Fruit fly (Drosophila melanogaster) whole organism, prepupa: ENCODE measurements around the gene CG17242.

Source experiments
- CG1621 ChIP-seq: fragments of 200-800 bp; sonication (Bioruptor generic); optimal IDR thresholded peaks from 3 replicates; lab custom pipeline; 2018; ENCODE audit warnings: missing biosample characterization, mild to moderate bottlenecking, missing genetic modification characterization
- CG16779 ChIP-seq: fragments of 200-800 bp; sonication (Bioruptor generic); optimal IDR thresholded peaks from 3 replicates; lab custom pipeline; 2017; ENCODE audit warnings: missing biosample characterization, mild to moderate bottlenecking, missing genetic modification characterization
- CG32006 ChIP-seq: fragments of 200-800 bp; sonication (Bioruptor generic); optimal IDR thresholded peaks from 3 replicates; lab custom pipeline; 2017; ENCODE audit warnings: missing biosample characterization, mild to moderate bottlenecking, missing genetic modification characterization
- CG3919 ChIP-seq: fragments of 200-800 bp; sonication (Bioruptor generic); optimal IDR thresholded peaks from 3 replicates; lab custom pipeline; 2016; ENCODE audit warnings: missing biosample characterization, missing genetic modification characterization
- CG4318 ChIP-seq: fragments of 200-800 bp; sonication (Bioruptor generic); optimal IDR thresholded peaks from 3 replicates; lab custom pipeline; 2017; ENCODE audit warnings: missing biosample characterization, mild to moderate bottlenecking, missing genetic modification characterization
- CG6163 ChIP-seq: fragments of 200-800 bp; sonication (Bioruptor generic); IDR thresholded peaks from 3 replicates; pipeline ENCODE4 v1.3.6; 2022; ENCODE audit warnings: missing biosample characterization, missing genetic modification characterization
- CG6792 ChIP-seq: fragments of 200-800 bp; sonication (Bioruptor generic); optimal IDR thresholded peaks from 3 replicates; lab custom pipeline; 2016; ENCODE audit warnings: missing biosample characterization, missing genetic modification characterization
- CG6808 ChIP-seq: fragments of 200-800 bp; sonication (Bioruptor generic); optimal IDR thresholded peaks from 3 replicates; lab custom pipeline; 2017; ENCODE audit warnings: missing biosample characterization, missing genetic modification characterization, mild to moderate bottlenecking, moderate library complexity, missing genetic modification reagents
- CG7368 ChIP-seq: fragments of 200-800 bp; sonication (Bioruptor generic); optimal IDR thresholded peaks from 3 replicates; lab custom pipeline; 2016; ENCODE audit warnings: missing biosample characterization, missing genetic modification characterization
- Eip78C ChIP-seq: fragments of 200-800 bp; sonication (Bioruptor generic); peaks from one replicate; lab custom pipeline; 2016; ENCODE audit warnings: missing biosample characterization, missing genetic modification characterization
- Eip93F ChIP-seq: fragments of 200-800 bp; sonication (Bioruptor generic); optimal IDR thresholded peaks from 2 replicates; lab custom pipeline; 2016; ENCODE audit warnings: missing biosample characterization, mild to moderate bottlenecking, missing genetic modification characterization
- Ets21C ChIP-seq: fragments of 200-800 bp; sonication (Bioruptor generic); optimal IDR thresholded peaks from 3 replicates; lab custom pipeline; 2016; ENCODE audit warnings: missing biosample characterization, missing genetic modification characterization
- Hr39 ChIP-seq: fragments of 200-800 bp; sonication (Bioruptor generic); optimal IDR thresholded peaks from 2 replicates; lab custom pipeline; 2016; ENCODE audit warnings: missing biosample characterization, missing genetic modification characterization
- Hr4 ChIP-seq: fragments of 200-800 bp; sonication (Bioruptor generic); optimal IDR thresholded peaks from 3 replicates; lab custom pipeline; 2016; ENCODE audit warnings: missing biosample characterization, missing genetic modification characterization
- Lpt ChIP-seq: fragments of 200-800 bp; sonication (Bioruptor generic); optimal IDR thresholded peaks from 3 replicates; lab custom pipeline; 2016; ENCODE audit warnings: missing biosample characterization, missing genetic modification characterization
- Sox102F ChIP-seq: fragments of 200-800 bp; sonication (Bioruptor generic); optimal IDR thresholded peaks from 2 replicates; lab custom pipeline; 2016; ENCODE audit warnings: missing biosample characterization, mild to moderate bottlenecking, missing genetic modification characterization
- acj6 ChIP-seq: fragments of 200-800 bp; sonication (Bioruptor generic); optimal IDR thresholded peaks from 3 replicates; lab custom pipeline; 2016; ENCODE audit warnings: missing biosample characterization, missing genetic modification characterization
- dac ChIP-seq: fragments of 200-800 bp; sonication (Bioruptor generic); optimal IDR thresholded peaks from 2 replicates; lab custom pipeline; 2017; ENCODE audit warnings: missing biosample characterization, mild to moderate bottlenecking, missing genetic modification characterization
- dsx ChIP-seq: fragments of 200-800 bp; optimal IDR thresholded peaks from 3 replicates; lab custom pipeline; 2019; ENCODE audit warnings: missing biosample characterization, mild to moderate bottlenecking, missing genetic modification characterization, moderate library complexity; ENCODE audit not compliant: poor library complexity, severe bottlenecking
- eg ChIP-seq: fragments of 200-800 bp; sonication (Bioruptor generic); IDR thresholded peaks from 3 replicates; pipeline ENCODE4 v1.3.6; 2022; ENCODE audit warnings: missing biosample characterization, missing genetic modification characterization
- esn ChIP-seq: fragments of 200-800 bp; sonication (Bioruptor generic); optimal IDR thresholded peaks from 2 replicates; lab custom pipeline; 2016; ENCODE audit warnings: missing biosample characterization, mild to moderate bottlenecking, missing genetic modification characterization, moderate library complexity
- fkh ChIP-seq: fragments of 200-800 bp; sonication (Bioruptor generic); optimal IDR thresholded peaks from 3 replicates; lab custom pipeline; 2017; ENCODE audit warnings: missing biosample characterization, mild to moderate bottlenecking, missing genetic modification characterization, moderate library complexity
- pdm3 ChIP-seq: fragments of 200-800 bp; sonication (Bioruptor generic); optimal IDR thresholded peaks from 3 replicates; lab custom pipeline; 2016; ENCODE audit warnings: missing biosample characterization, missing genetic modification characterization
- ss ChIP-seq, 2 experiments: fragments of 200-800 bp; sonication (Bioruptor generic); optimal IDR thresholded peaks; 2 replicates in 1 of 2; 3 replicates in 1 of 2; lab custom pipeline; 2017 to 2018; ENCODE audit warnings: mild to moderate bottlenecking in 2 of 2, missing biosample characterization in 2 of 2, missing genetic modification characterization in 2 of 2, moderate library complexity in 1 of 2
- svp ChIP-seq: fragments of 200-800 bp; sonication (Bioruptor generic); peaks from one replicate; lab custom pipeline; 2016; ENCODE audit warnings: missing biosample characterization, missing genetic modification characterization
- vri ChIP-seq: fragments of 200-800 bp; sonication (Bioruptor generic); optimal IDR thresholded peaks from 3 replicates; lab custom pipeline; 2016; ENCODE audit warnings: missing biosample characterization, mild to moderate bottlenecking, missing genetic modification characterization

The CG17242 gene

DNA sequence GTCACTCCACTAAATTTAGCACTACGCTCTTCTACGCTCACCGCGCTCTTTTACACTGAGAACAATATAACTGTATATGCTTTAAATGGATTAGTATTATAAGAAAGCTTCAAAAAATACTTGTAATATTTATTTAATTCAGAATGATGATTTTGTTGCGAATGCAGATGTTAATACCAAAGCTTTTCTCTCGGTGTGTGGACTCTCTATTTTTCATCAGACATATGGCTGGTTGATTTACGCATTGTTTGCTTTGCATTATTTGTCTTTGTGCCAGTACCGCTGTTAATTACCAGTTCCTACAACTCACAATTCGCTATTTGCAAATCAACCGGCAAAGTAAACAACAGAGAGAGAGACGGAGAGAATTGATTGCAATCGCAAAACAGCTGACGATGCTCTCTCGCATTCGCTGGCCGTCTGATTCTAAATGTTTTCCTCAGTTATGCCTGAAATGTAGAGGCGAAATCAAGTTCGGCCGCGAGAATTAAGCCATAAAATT, 47.2 kb downstream of the CG17242 start (continued):
- peak; percentile 98 for TF ChIP-seq CG6808 (GFP tag; lab: Kevin White, UChicago)
- peak; percentile 96 for TF ChIP-seq CG4318 (GFP tag; lab: Kevin White, UChicago)
- peak; percentile 97 for TF ChIP-seq Hr39 (GFP tag; lab: Kevin White, UChicago)
- peak; percentile 98 for TF ChIP-seq Lpt (GFP tag; lab: Kevin White, UChicago)
- peak; percentile 98 for TF ChIP-seq svp (GFP tag; lab: Kevin White, UChicago)
- peak; percentile 99 for TF ChIP-seq CG32006
- peak; percentile 100 for TF ChIP-seq Eip78C (GFP tag; lab: Kevin White, UChicago)
- TF ChIP-seq Ets21C (GFP tag; lab: Kevin White, UChicago): peak; percentile 95
- peak; percentile 99 for TF ChIP-seq pdm3 (GFP tag; lab: Kevin White, UChicago)
- peak; percentile 100 for TF ChIP-seq eg
- peak; percentile 99 for TF ChIP-seq Sox102F (GFP tag; lab: Kevin White, UChicago)
- TF ChIP-seq dac (GFP tag; lab: Kevin White, UChicago): peak; percentile 96
- peak; percentile 98 for TF ChIP-seq CG7368
- peak; percentile 99 for TF ChIP-seq vri (GFP tag; lab: Kevin White, UChicago)
- peak; percentile 98 for TF ChIP-seq acj6 (GFP tag; lab: Kevin White, UChicago)

DNA sequence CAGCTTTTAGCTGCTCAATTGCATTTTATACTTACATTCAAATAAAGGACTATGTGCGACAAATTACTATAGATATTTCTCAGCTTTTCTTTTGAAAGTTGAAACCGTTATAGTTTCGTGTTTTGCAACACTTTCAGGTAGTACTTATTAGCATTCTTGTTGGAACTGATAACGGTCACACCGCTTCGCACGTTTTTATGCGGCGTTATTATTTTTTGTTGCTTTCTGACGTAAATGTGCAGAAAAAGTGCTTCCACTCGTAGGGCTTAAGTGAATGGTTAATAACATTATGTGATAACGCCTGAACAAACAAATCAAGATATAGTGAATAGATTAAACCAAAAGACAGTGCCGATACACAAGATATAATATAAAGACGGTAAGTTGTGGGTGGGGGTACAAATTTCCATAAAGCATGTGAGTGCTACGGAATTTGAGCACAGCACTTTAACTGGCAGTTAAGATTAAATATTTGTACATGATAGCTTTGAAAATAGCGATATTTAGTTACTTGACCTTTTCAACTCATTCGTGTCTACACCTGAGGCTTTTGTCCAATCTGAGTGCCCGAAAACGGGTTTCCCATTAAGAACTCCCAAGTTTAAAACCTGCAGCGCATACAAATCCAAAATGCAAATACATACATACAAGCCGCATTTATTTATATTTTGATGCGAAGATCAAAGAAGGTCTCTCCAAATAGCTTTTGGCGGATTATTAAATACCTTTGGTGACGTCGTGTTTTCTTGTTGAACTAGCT, 48.2 kb downstream of the CG17242 start, which contains the start of gene papi:
Gene papi (plus strand): TSS at position 176 of the 760 bp plus-strand sequence.
- TF ChIP-seq CG3919 (GFP tag; lab: Kevin White, UChicago) (no peak), dac (GFP tag; lab: Kevin White, UChicago) (no peak), CG6808 (GFP tag; lab: Kevin White, UChicago) (no peak), CG32006 (no peak), Hr4 (GFP tag; lab: Kevin White, UChicago) (no peak), Eip93F (no peak), esn (GFP tag; lab: Kevin White, UChicago) (peak; percentile 16), Lpt (GFP tag; lab: Kevin White, UChicago) (no peak), CG6163 (GFP tag; lab: Robert Waterston, UW) (no peak), ss (GFP tag; optimal IDR thresholded peaks at IDR 0.05; lab: Kevin White, UChicago) (no peak), vri (GFP tag; lab: Kevin White, UChicago) (peak; percentile 26), CG16779 (no peak), CG6792 (GFP tag; lab: Kevin White, UChicago) (no peak), Ets21C (GFP tag; lab: Kevin White, UChicago) (no peak), svp (GFP tag; lab: Kevin White, UChicago) (peak; percentile 53), Eip78C (GFP tag; lab: Kevin White, UChicago) (peak; percentile 62), CG1621 (tag; lab: Kevin White, UChicago) (peak; percentile 4), CG7368 (no peak), dsx (GFP tag; lab: Kevin White, UChicago) (no peak), fkh (peak; percentile 31)
